Fruit fly (Drosophila melanogaster) whole organism, embryonic: ENCODE measurements around the gene CG44174.
A peak's percentile ranks its signal among the peaks of the same experiment; 100 is the strongest.

Source experiments
- Abd-B ChIP-seq: fragments of 200-800 bp; sonication (Bioruptor generic); optimal IDR thresholded peaks from 2 replicates; lab custom pipeline; 2018; ENCODE audit warnings: missing biosample characterization, mild to moderate bottlenecking, missing genetic modification characterization, moderate library complexity
- Bteb2 ChIP-seq: fragments of 200-800 bp; sonication (Bioruptor generic); optimal IDR thresholded peaks from 2 replicates; lab custom pipeline; 2016; ENCODE audit warnings: missing biosample characterization, missing genetic modification characterization
- CG12155 ChIP-seq: fragments of 200-800 bp; sonication (Bioruptor generic); optimal IDR thresholded peaks from 3 replicates; lab custom pipeline; 2016; ENCODE audit warnings: missing biosample characterization, missing genetic modification characterization
- CG12769 ChIP-seq: fragments of 200-800 bp; sonication (Bioruptor generic); optimal IDR thresholded peaks from 2 replicates; lab custom pipeline; 2019; ENCODE audit warnings: missing biosample characterization, mild to moderate bottlenecking, missing genetic modification characterization, moderate library complexity
- CG13624 ChIP-seq: fragments of 200-800 bp; sonication (Bioruptor generic); optimal IDR thresholded peaks from 2 replicates; lab custom pipeline; 2016; ENCODE audit warnings: missing biosample characterization, missing genetic modification characterization
- CG14014 ChIP-seq: fragments of 200-800 bp; sonication (Bioruptor generic); IDR thresholded peaks from 2 replicates; pipeline ENCODE4 v1.3.6; 2022; ENCODE audit warnings: missing biosample characterization, missing genetic modification characterization
- CG1602 ChIP-seq: fragments of 200-800 bp; sonication (Bioruptor generic); optimal IDR thresholded peaks from 3 replicates; lab custom pipeline; 2016; ENCODE audit warnings: missing biosample characterization, missing genetic modification characterization
- CG17361 ChIP-seq: fragments of 200-800 bp; sonication (Bioruptor generic); IDR thresholded peaks from 3 replicates; pipeline ENCODE4 v1.3.6; 2022; ENCODE audit warnings: missing biosample characterization, missing genetic modification characterization
- CG17568 ChIP-seq: fragments of 200-800 bp; sonication (Bioruptor generic); optimal IDR thresholded peaks from 2 replicates; lab custom pipeline; 2018; ENCODE audit warnings: missing biosample characterization, mild to moderate bottlenecking, missing genetic modification characterization, moderate library complexity
- CG18476 ChIP-seq: fragments of 200-800 bp; sonication (Bioruptor generic); optimal IDR thresholded peaks from 2 replicates; lab custom pipeline; 2016; ENCODE audit warnings: missing biosample characterization, mild to moderate bottlenecking, missing genetic modification characterization
- CG31441 ChIP-seq: fragments of 200-800 bp; sonication (Bioruptor generic); IDR thresholded peaks from 2 replicates; pipeline ENCODE4 v1.3.6; 2022; ENCODE audit warnings: missing biosample characterization, missing genetic modification characterization
- CG6175 ChIP-seq: fragments of 200-800 bp; sonication (Bioruptor generic); IDR thresholded peaks from 3 replicates; pipeline ENCODE4 v1.3.6; 2022; ENCODE audit warnings: missing biosample characterization, missing genetic modification characterization
- Ets65A ChIP-seq: fragments of 200-800 bp; sonication (Bioruptor generic); peaks from one replicate; lab custom pipeline; 2016; ENCODE audit warnings: missing biosample characterization, missing genetic modification characterization
- HLH4C ChIP-seq: fragments of 200-800 bp; sonication (Bioruptor generic); IDR thresholded peaks from 3 replicates; pipeline ENCODE4 v1.3.6; 2022; ENCODE audit warnings: missing biosample characterization, missing genetic modification characterization; ENCODE audit not compliant: partially characterized antibody
- HLHmδ ChIP-seq: fragments of 200-800 bp; sonication (Bioruptor generic); optimal IDR thresholded peaks from 2 replicates; lab custom pipeline; 2018; ENCODE audit warnings: missing biosample characterization, mild to moderate bottlenecking, missing genetic modification characterization, moderate library complexity
- HmgZ ChIP-seq: fragments of 200-800 bp; sonication (Bioruptor generic); optimal IDR thresholded peaks from 2 replicates; lab custom pipeline; 2018; ENCODE audit warnings: missing biosample characterization, mild to moderate bottlenecking, missing genetic modification characterization
- Lpt ChIP-seq: fragments of >200 bp; optimal IDR thresholded peaks from 2 replicates; lab custom pipeline; 2018; ENCODE audit warnings: missing biosample characterization, missing genetic modification characterization
- MBD-R2 ChIP-seq: fragments of 200-800 bp; sonication (Bioruptor generic); IDR thresholded peaks from 2 replicates; pipeline ENCODE4 v1.3.6; 2022; ENCODE audit warnings: missing biosample characterization, missing genetic modification characterization
- MTF-1 ChIP-seq: fragments of 200-800 bp; sonication (Bioruptor generic); optimal IDR thresholded peaks from 2 replicates; lab custom pipeline; 2018; ENCODE audit warnings: missing biosample characterization, mild to moderate bottlenecking, missing genetic modification characterization, borderline replicate concordance
- NFAT ChIP-seq: fragments of 200-800 bp; sonication (Bioruptor generic); IDR thresholded peaks from 2 replicates; pipeline ENCODE4 v1.3.6; 2022; ENCODE audit warnings: missing biosample characterization, missing genetic modification characterization
- Opbp ChIP-seq: fragments of 200-800 bp; sonication (Bioruptor generic); IDR thresholded peaks from 3 replicates; pipeline ENCODE4 v1.3.6; 2022; ENCODE audit warnings: missing biosample characterization, missing genetic modification characterization; ENCODE audit not compliant: partially characterized antibody
- Pdp1 ChIP-seq, 2 experiments: fragments of 200-800 bp; sonication (Bioruptor generic); optimal IDR thresholded peaks; 3 replicates each; lab custom pipeline; 2016; ENCODE audit warnings: missing biosample characterization in 2 of 2, missing genetic modification characterization in 2 of 2, mild to moderate bottlenecking in 1 of 2, moderate library complexity in 1 of 2
- Trl ChIP-seq, 3 experiments: fragments of >200 bp in 2 of 3; fragments of 200-800 bp in 1 of 3; sonication (Bioruptor generic) in 1 of 3; optimal IDR thresholded peaks; 2 replicates in 1 of 3; 3 replicates in 2 of 3; lab custom pipeline; 2016 to 2017; ENCODE audit warnings: missing biosample characterization in 1 of 3, missing genetic modification characterization in 1 of 3
- Vsx1 ChIP-seq: fragments of 200-800 bp; sonication (Bioruptor generic); optimal IDR thresholded peaks from 2 replicates; lab custom pipeline; 2017; ENCODE audit warnings: missing biosample characterization, mild to moderate bottlenecking, missing genetic modification characterization, missing genetic modification reagents
- aop ChIP-seq: fragments of 200-800 bp; sonication (Bioruptor generic); IDR thresholded peaks from 2 replicates; pipeline ENCODE4 v1.3.6; 2022; ENCODE audit warnings: missing biosample characterization, missing genetic modification characterization
- ap ChIP-seq: fragments of 200-800 bp; sonication (Bioruptor generic); IDR thresholded peaks from 2 replicates; pipeline ENCODE4 v1.3.6; 2022; ENCODE audit warnings: missing biosample characterization, missing genetic modification characterization
- ara ChIP-seq: fragments of 200-800 bp; sonication (Bioruptor generic); IDR thresholded peaks from 2 replicates; pipeline ENCODE4 v1.3.6; 2022; ENCODE audit warnings: missing biosample characterization, missing genetic modification characterization
- btn ChIP-seq: fragments of 200-800 bp; sonication (Bioruptor generic); optimal IDR thresholded peaks from 2 replicates; lab custom pipeline; 2016; ENCODE audit warnings: missing biosample characterization, missing genetic modification characterization
- cas ChIP-seq: fragments of 200-800 bp; sonication (Bioruptor generic); IDR thresholded peaks from 2 replicates; pipeline ENCODE4 v1.3.6; 2022; ENCODE audit warnings: missing biosample characterization, missing genetic modification characterization
- ci ChIP-seq: fragments of 200-800 bp; sonication (Bioruptor generic); IDR thresholded peaks from 3 replicates; pipeline ENCODE4 v1.3.6; 2022; ENCODE audit warnings: missing biosample characterization, missing genetic modification characterization
- dimm ChIP-seq: fragments of 200-800 bp; sonication (Bioruptor generic); IDR thresholded peaks from 2 replicates; pipeline ENCODE4 v1.3.6; 2022; ENCODE audit warnings: missing biosample characterization, missing genetic modification characterization
- dmrt11E ChIP-seq: fragments of 200-800 bp; sonication (Bioruptor generic); optimal IDR thresholded peaks from 3 replicates; lab custom pipeline; 2018; ENCODE audit warnings: missing biosample characterization, mild to moderate bottlenecking, missing genetic modification characterization, moderate library complexity
- fd64A ChIP-seq: fragments of 200-800 bp; sonication (Bioruptor generic); optimal IDR thresholded peaks from 3 replicates; lab custom pipeline; 2018; ENCODE audit warnings: missing biosample characterization, mild to moderate bottlenecking, missing genetic modification characterization
- hbn ChIP-seq: fragments of 200-800 bp; sonication (Bioruptor generic); IDR thresholded peaks from 2 replicates; pipeline ENCODE4 v1.3.6; 2022; ENCODE audit warnings: missing biosample characterization, missing genetic modification characterization; ENCODE audit not compliant: partially characterized antibody
- ken ChIP-seq: fragments of 200-800 bp; sonication (Bioruptor generic); IDR thresholded peaks from 3 replicates; pipeline ENCODE4 v1.3.6; 2022; ENCODE audit warnings: missing biosample characterization, missing genetic modification characterization
- kni ChIP-seq: fragments of 200-800 bp; sonication (Bioruptor generic); optimal IDR thresholded peaks from 3 replicates; lab custom pipeline; 2017; ENCODE audit warnings: mild to moderate bottlenecking, missing biosample characterization, missing genetic modification reagents, missing genetic modification characterization
- lab ChIP-seq: fragments of 200-800 bp; sonication (Bioruptor generic); optimal IDR thresholded peaks from 3 replicates; lab custom pipeline; 2017; ENCODE audit warnings: missing biosample characterization, missing genetic modification characterization, mild to moderate bottlenecking, moderate library complexity, missing genetic modification reagents
- lov ChIP-seq, 2 experiments: fragments of 200-800 bp in 1 of 2; fragments of >200 bp in 1 of 2; sonication (Bioruptor generic) in 1 of 2; IDR thresholded peaks in 1 of 2; optimal IDR thresholded peaks in 1 of 2; 2 replicates in 1 of 2; 3 replicates in 1 of 2; pipeline versions ENCODE4 v1.3.6 to Lab custom; 2017 to 2022; ENCODE audit warnings: missing biosample characterization in 1 of 2, missing genetic modification characterization in 1 of 2
- nmo ChIP-seq: fragments of 200-800 bp; sonication (Bioruptor generic); optimal IDR thresholded peaks from 2 replicates; lab custom pipeline; 2018; ENCODE audit warnings: missing biosample characterization, mild to moderate bottlenecking, missing genetic modification characterization, moderate library complexity
- nom ChIP-seq: fragments of 200-800 bp; sonication (Bioruptor generic); optimal IDR thresholded peaks from 2 replicates; lab custom pipeline; 2017; ENCODE audit warnings: missing biosample characterization, missing genetic modification characterization, mild to moderate bottlenecking, moderate library complexity, missing genetic modification reagents
- rib ChIP-seq: fragments of 200-800 bp; sonication (Bioruptor generic); IDR thresholded peaks from 2 replicates; pipeline ENCODE4 v1.3.6; 2022; ENCODE audit warnings: missing biosample characterization, missing genetic modification characterization
- schlank ChIP-seq: fragments of 200-800 bp; sonication (Bioruptor generic); optimal IDR thresholded peaks from 2 replicates; lab custom pipeline; 2018; ENCODE audit warnings: missing biosample characterization, mild to moderate bottlenecking, missing genetic modification characterization
- scrt ChIP-seq: fragments of 200-800 bp; sonication (Bioruptor generic); optimal IDR thresholded peaks from 2 replicates; lab custom pipeline; 2018; ENCODE audit warnings: missing biosample characterization, mild to moderate bottlenecking, missing genetic modification characterization, moderate library complexity
- sens ChIP-seq: fragments of 200-800 bp; sonication (Bioruptor generic); peaks from one replicate; lab custom pipeline; 2016; ENCODE audit warnings: missing biosample characterization, missing genetic modification characterization
- stc ChIP-seq: fragments of 200-800 bp; sonication (Bioruptor generic); IDR thresholded peaks from 2 replicates; pipeline ENCODE4 v1.3.6; 2022; ENCODE audit warnings: missing biosample characterization, missing genetic modification characterization
- tll ChIP-seq, 2 experiments: fragments of 200-800 bp in 1 of 2; fragments of >200 bp in 1 of 2; sonication (Bioruptor generic) in 1 of 2; optimal IDR thresholded peaks; 2 replicates each; lab custom pipeline; 2017 to 2019; ENCODE audit warnings: missing biosample characterization in 2 of 2, missing genetic modification characterization in 2 of 2, mild to moderate bottlenecking in 1 of 2, moderate library complexity in 1 of 2
- twi ChIP-seq: fragments of 200-800 bp; optimal IDR thresholded peaks from 2 replicates; lab custom pipeline; 2019; ENCODE audit warnings: missing biosample characterization, mild to moderate bottlenecking, missing genetic modification characterization, moderate library complexity
- tx ChIP-seq: fragments of 200-800 bp; sonication (Bioruptor generic); optimal IDR thresholded peaks from 2 replicates; lab custom pipeline; 2016; ENCODE audit warnings: missing biosample characterization, missing genetic modification characterization
- vvl ChIP-seq: fragments of 200-800 bp; sonication (Bioruptor generic); IDR thresholded peaks from 2 replicates; pipeline ENCODE4 v1.3.6; 2022; ENCODE audit warnings: missing biosample characterization, missing genetic modification characterization
- z ChIP-seq: fragments of 200-800 bp; sonication (Bioruptor generic); IDR thresholded peaks from 3 replicates; pipeline ENCODE4 v1.3.6; 2022; ENCODE audit warnings: missing biosample characterization, missing genetic modification characterization
- zen2 ChIP-seq: fragments of 200-800 bp; sonication (Bioruptor generic); IDR thresholded peaks from 3 replicates; pipeline ENCODE4 v1.3.6; 2022; ENCODE audit warnings: missing biosample characterization, missing genetic modification characterization; ENCODE audit not compliant: partially characterized antibody

Gene CG44174

DNA sequence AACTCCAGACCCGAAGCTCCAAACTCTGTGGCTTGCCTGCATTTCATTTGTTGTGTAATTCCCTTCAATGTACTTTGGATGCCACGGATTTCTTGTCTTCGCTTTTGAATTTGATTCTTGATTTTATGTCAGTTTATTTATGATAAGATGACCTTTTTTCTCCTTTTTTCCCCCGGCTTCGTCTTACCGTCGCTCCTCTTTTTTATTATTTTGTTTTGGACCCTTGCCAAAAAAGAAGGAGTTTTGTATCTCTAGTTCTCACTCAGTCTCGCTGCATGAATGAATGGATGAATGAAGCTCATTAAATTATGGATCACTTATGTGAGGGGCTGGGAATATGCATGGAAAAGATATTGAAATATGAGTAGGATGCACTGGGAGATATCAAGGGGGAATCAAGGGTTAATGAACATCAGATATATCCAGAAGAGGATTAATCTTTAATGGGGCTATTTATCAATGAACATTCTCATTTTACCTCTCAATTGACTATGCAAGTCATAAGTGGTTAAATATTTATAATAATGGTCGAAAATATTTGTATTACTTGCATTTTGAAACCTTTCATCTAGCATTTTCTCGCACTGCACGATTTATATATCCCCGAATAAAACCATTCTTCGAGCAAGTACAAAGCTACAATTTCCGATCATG lies 2.4 kb upstream of the CG44174 start (continued):
- TF ChIP-seq HLH4C (GFP tag; lab: Robert Waterston, UW) (no peak), aop (GFP tag; lab: Robert Waterston, UW) (no peak), fd64A (GFP tag; lab: Kevin White, UChicago) (no peak), nmo (GFP tag; lab: Kevin White, UChicago) (peak; percentile 2), Pdp1 (GFP tag; optimal IDR thresholded peaks at IDR 0.05; lab: Kevin White, UChicago) (no peak), Opbp (no peak), MTF-1 (GFP tag; lab: Kevin White, UChicago) (no peak), scrt (no peak), nom (GFP tag; lab: Kevin White, UChicago) (no peak), z (no peak), stc (GFP tag; lab: Robert Waterston, UW) (no peak), CG6175 (GFP tag; lab: Robert Waterston, UW) (no peak), lov (optimal IDR thresholded peaks at IDR 0.05; lab: Kevin White, UChicago) (no peak), lov (GFP tag; IDR thresholded peaks at IDR 0.05; lab: Robert Waterston, UW) (no peak), btn (GFP tag; lab: Kevin White, UChicago) (no peak), sens (GFP tag; lab: Kevin White, UChicago) (peak; percentile 84), CG12155 (no peak), schlank (no peak), hbn (GFP tag; lab: Robert Waterston, UW) (no peak), CG17361 (GFP tag; lab: Robert Waterston, UW) (0 out of 3 replicates have a peak, but pooled peaks have one; percentile 24), ci (GFP tag; lab: Robert Waterston, UW) (no peak), ap (no peak), ara (GFP tag; lab: Robert Waterston, UW) (no peak), cas (no peak), tx (GFP tag; lab: Kevin White, UChicago) (no peak), CG31441 (GFP tag; lab: Robert Waterston, UW) (no peak), CG1602 (GFP tag; lab: Kevin White, UChicago) (no peak), Lpt (GFP tag; lab: Kevin White, UChicago) (no peak), Abd-B (GFP tag; lab: Kevin White, UChicago) (no peak), rib (GFP tag; lab: Robert Waterston, UW) (no peak), Trl (optimal IDR thresholded peaks at IDR 0.05; lab: Kevin White, UChicago) (no peak), Trl (GFP tag; optimal IDR thresholded peaks at IDR 0.05; lab: Kevin White, UChicago) (no peak), zen2 (GFP tag; lab: Robert Waterston, UW) (no peak), CG14014 (GFP tag; lab: Robert Waterston, UW) (no peak), lab (GFP tag; lab: Kevin White, UChicago) (no peak), Bteb2 (no peak), ken (GFP tag; lab: Robert Waterston, UW) (no peak), dimm (GFP tag; lab: Robert Waterston, UW) (no peak), vvl (GFP tag; lab: Robert Waterston, UW) (no peak), dmrt11E (tag; lab: Kevin White, UChicago) (peak; percentile 46), MBD-R2 (GFP tag; lab: Robert Waterston, UW) (no peak)

dm6 chr3R:19298202-19298601 lies 707 bp upstream of the CG44174 start:
- TF ChIP-seq Vsx1 (GFP tag; lab: Kevin White, UChicago) (no peak), HmgZ (no peak), CG18476 (no peak), kni (peak; percentile 54), HLHmδ (peak; percentile 34), Ets65A (peak; percentile 56), tll (GFP tag; optimal IDR thresholded peaks at IDR 0.05; lab: Kevin White, UChicago) (peak in 1 of 2 experiments; percentile 46), sens (GFP tag; lab: Kevin White, UChicago) (peak; percentile 1), CG13624 (GFP tag; lab: Kevin White, UChicago) (no peak), NFAT (no peak), CG17568 (GFP tag; lab: Kevin White, UChicago) (peak; percentile 5), CG12769 (no peak), twi (peak; percentile 35)
